Worm (Caenorhabditis elegans): ENCODE measurements around the gene gadr-4.

gadr-4 gene

DNA sequence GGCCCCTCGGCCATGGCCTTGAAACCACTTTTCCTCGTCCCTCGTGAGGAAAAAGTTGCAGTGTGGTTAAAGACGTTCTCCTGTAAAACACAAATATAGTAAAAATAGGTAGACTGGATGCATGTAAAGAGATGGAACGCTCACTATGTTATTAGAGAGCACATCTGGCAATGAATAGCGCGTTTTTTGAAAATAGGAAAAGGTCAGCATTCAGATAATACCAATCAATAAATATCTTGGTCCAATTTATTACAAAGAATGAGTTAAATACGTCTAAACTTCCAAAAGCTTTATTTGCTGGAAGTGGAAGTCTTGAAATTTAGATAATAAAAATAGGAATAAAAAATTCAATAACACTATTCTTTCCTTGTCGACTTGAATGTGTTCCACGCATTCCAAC, at the start of gene gadr-4:
Gene gadr-4, minus strand, starts transcription at position 101 of the 400 bp plus-strand sequence.
- TF ChIP-seq blmp-1 (tag; optimal IDR thresholded peaks at IDR 0.05) (no peak), bed-3 (GFP tag; optimal IDR thresholded peaks at IDR 0.05) (no peak), ceh-39 (tag; optimal IDR thresholded peaks at IDR 0.05) (no peak), sem-2 (GFP tag; optimal IDR thresholded peaks at IDR 0.05) (no peak), cnd-1 (tag; optimal IDR thresholded peaks at IDR 0.05) (no peak), unc-62 (GFP tag; optimal IDR thresholded peaks at IDR 0.05) (no peak), snpc-4 (tag; optimal IDR thresholded peaks at IDR 0.05) (no peak), nhr-28 (tag; optimal IDR thresholded peaks at IDR 0.05) (no peak), flh-1 (GFP tag; optimal IDR thresholded peaks at IDR 0.05) (no peak), mls-2 (tag; optimal IDR thresholded peaks at IDR 0.05) (no peak), M03D4.4 (tag; optimal IDR thresholded peaks at IDR 0.05) (no peak), ceh-43 (GFP tag; optimal IDR thresholded peaks at IDR 0.05) (no peak), ces-1 (GFP tag; optimal IDR thresholded peaks at IDR 0.05) (no peak), mep-1 (tag; optimal IDR thresholded peaks at IDR 0.05) (no peak), nhr-76 (tag; optimal IDR thresholded peaks at IDR 0.05) (no peak), elt-1 (tag; optimal IDR thresholded peaks at IDR 0.05; ENCODE audit: borderline replicate concordance, insufficient read depth) (no peak), tbx-8 (GFP tag; optimal IDR thresholded peaks at IDR 0.05) (no peak), nhr-2 (tag; optimal IDR thresholded peaks at IDR 0.05) (no peak), lsy-2 (tag; optimal IDR thresholded peaks at IDR 0.05) (no peak)

DNA sequence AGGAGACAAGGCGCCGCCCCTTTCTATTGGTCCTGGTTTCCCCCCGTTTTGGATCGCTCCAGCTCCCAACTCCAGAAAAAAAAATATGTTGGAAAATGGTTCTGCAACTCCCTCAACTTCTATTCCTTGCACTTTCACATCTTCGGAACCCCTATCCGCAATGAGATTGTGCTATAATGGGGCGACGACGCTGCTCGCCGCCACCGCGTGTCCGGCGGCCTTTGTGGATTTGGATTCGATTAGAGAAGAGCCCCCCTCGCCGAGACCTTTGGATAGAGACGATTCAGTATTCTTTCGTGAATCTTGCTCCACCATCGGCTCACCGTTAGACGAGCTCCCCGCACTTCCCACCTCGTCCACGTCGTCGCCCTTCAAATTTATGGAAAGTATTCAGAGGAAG, 44.8 kb upstream of the gadr-4 start:
- no peak for TF ChIP-seq mep-1 (tag; optimal IDR thresholded peaks at IDR 0.05)
- TF ChIP-seq cnd-1 (tag; optimal IDR thresholded peaks at IDR 0.05): no peak
- TF ChIP-seq nhr-12 (tag; optimal IDR thresholded peaks at IDR 0.05): no peak
- no peak for TF ChIP-seq ceh-43 (GFP tag; optimal IDR thresholded peaks at IDR 0.05)
- no peak for TF ChIP-seq nhr-237 (tag; optimal IDR thresholded peaks at IDR 0.05)
- TF ChIP-seq bed-3 (GFP tag; optimal IDR thresholded peaks at IDR 0.05): no peak
- TF ChIP-seq ces-1 (GFP tag; optimal IDR thresholded peaks at IDR 0.05): peak; percentile 29
- no peak for TF ChIP-seq ceh-83 (GFP tag; optimal IDR thresholded peaks at IDR 0.05)

DNA sequence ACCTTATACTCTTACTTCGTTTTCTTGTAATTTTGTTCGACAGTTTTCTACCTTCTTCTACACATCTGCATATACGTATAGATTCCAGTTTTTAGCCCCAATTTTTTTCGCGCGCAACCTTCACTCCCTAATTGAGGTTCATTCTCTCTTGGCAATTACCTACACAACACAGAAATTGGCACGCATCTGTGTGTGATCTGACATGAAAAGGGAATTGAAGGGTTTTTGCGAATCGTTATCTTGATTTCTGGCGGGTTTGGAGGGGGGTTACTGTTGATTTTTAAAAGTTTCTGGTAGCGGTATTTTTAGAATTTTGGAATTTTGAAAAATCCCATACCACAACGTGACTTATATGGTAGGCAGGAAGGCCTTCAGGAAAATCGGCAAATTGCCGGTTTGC, 40.3 kb upstream of the gadr-4 start:
- no peak for TF ChIP-seq lin-13 (tag; optimal IDR thresholded peaks at IDR 0.05)
- peak; percentile 14 for TF ChIP-seq elt-1 (tag; optimal IDR thresholded peaks at IDR 0.05; ENCODE audit: borderline replicate concordance, insufficient read depth)

DNA sequence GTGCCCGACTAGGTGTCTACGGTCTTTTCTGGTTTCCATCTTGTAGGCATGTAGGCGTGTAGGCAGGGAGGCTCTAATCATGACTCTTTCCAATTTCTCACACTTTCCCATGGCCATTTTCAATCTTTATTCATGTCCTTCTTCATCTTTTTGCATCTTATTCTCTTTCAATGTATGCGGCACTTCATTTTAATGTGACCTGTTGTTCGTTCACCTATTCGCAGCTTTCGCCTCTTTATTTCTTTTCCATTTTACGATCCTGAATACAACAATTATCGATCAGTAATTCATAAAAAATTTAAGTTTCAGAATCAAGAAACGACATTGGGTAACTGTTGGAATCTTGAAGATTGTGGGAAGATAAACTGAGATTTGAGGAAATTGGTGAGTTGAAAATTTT, 38.1 kb upstream of the gadr-4 start, which contains the start of gene rhgf-2:
Gene rhgf-2, plus strand, starts transcription at position 301 of the 400 bp plus-strand sequence.
- TF ChIP-seq nhr-12 (tag; optimal IDR thresholded peaks at IDR 0.05): no peak
- no peak for TF ChIP-seq sptf-1 (tag; optimal IDR thresholded peaks at IDR 0.05)
- no peak for TF ChIP-seq nhr-237 (tag; optimal IDR thresholded peaks at IDR 0.05)
- TF ChIP-seq ceh-39 (tag; optimal IDR thresholded peaks at IDR 0.05): no peak
- TF ChIP-seq snpc-4 (tag; optimal IDR thresholded peaks at IDR 0.05): no peak
- TF ChIP-seq mab-5 (tag; optimal IDR thresholded peaks at IDR 0.05): no peak
- no peak for TF ChIP-seq unc-120 (tag; optimal IDR thresholded peaks at IDR 0.05; ENCODE audit: poor library complexity, severe bottlenecking)
- TF ChIP-seq tbx-8 (GFP tag; optimal IDR thresholded peaks at IDR 0.05): no peak

DNA sequence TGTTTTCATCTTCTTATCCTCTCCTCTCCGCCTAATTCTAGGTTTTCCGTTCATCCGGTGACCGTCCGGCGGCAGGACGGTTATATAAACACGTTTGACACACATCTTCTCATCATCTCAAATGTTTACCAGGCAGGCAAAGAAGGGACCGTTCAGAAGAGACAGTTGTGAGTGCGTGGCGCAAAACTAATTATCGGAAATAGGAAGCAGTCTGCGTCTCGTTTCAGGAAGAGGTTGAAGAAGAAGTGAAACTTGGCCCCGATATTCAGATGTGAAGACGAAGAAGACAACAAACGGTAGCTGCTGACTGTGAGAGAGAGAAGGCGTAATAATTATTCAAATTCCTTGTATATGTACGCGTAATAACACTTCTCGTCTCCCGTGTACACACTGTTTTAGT, 36.4 kb upstream of the gadr-4 start:
- TF ChIP-seq drap-1 (GFP tag; optimal IDR thresholded peaks at IDR 0.05) (no peak), unc-62 (GFP tag; optimal IDR thresholded peaks at IDR 0.05) (peak; percentile 33), ham-2 (GFP tag; optimal IDR thresholded peaks at IDR 0.05) (peak; percentile 78), ceh-43 (GFP tag; optimal IDR thresholded peaks at IDR 0.05) (peak; percentile 0), unc-120 (tag; optimal IDR thresholded peaks at IDR 0.05; ENCODE audit: poor library complexity, severe bottlenecking) (no peak), elt-1 (tag; optimal IDR thresholded peaks at IDR 0.05; ENCODE audit: borderline replicate concordance, insufficient read depth) (no peak), ces-1 (GFP tag; optimal IDR thresholded peaks at IDR 0.05) (no peak)

DNA sequence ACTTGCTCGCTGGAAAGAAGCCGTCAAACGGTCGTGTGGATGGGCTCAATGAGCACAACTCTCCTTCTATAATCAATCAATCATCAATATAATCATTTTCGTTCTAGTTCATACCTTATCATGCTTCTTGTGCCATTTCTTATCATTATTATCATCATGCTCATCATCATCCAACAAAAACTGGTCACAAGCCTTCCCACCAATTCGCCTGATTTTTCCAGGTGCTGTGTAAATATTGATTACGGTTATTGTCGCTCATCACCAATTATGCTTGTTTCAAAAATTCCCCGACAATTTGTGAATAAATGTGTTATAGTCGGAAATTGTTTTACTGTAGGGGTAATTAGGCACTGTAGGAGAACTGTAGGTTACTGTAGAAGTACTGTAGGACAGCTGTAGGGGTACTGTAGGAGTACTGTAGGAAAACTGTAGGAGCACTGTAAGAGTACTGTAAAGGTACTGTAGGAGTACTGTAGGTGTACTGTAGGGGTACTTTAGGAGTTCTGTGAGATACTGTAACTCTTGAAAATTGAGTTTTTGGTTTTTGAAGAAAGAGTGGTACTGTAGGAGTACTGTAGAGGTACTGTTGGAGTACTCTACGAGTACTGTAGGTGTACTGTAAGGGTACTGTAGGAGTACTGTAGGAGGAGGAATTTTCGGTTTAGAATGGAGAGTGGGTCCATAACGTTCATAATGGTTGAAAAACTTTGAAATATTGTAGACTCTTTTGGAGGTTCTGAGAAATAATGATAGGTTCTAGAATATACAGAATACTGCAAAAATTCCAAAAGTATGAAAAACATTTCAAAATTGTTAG, 31.9 kb upstream of the gadr-4 start:
- TF ChIP-seq lsy-2 (tag; optimal IDR thresholded peaks at IDR 0.05) (peak; percentile 43), nhr-237 (tag; optimal IDR thresholded peaks at IDR 0.05) (no peak), ces-1 (GFP tag; optimal IDR thresholded peaks at IDR 0.05) (peak; percentile 31)
